Worm (Caenorhabditis elegans) whole organism, late embryonic: ENCODE data around the gene idpp-16.

Experiments used
- C38D4.7 ChIP-seq: fragments of 200-800 bp; sonication (Bioruptor generic); optimal IDR thresholded peaks from 2 replicates; lab custom pipeline; 2018; ENCODE audit warnings: mild to moderate bottlenecking, missing genetic modification characterization, moderate library complexity, missing compliant biosample characterization
- F13H6.1 ChIP-seq: sonication (generic microtip); optimal IDR thresholded peaks from 2 replicates; lab custom pipeline; 2016; ENCODE audit warnings: missing genetic modification characterization, missing compliant biosample characterization
- K02D7.2 ChIP-seq: sonication (generic microtip); optimal IDR thresholded peaks from 2 replicates; lab custom pipeline; 2017; ENCODE audit warnings: mild to moderate bottlenecking, missing genetic modification characterization, missing compliant biosample characterization
- K09A11.1 ChIP-seq: sonication (generic microtip); optimal IDR thresholded peaks from 2 replicates; lab custom pipeline; 2017; ENCODE audit warnings: antibody characterized with exemption, mild to moderate bottlenecking, missing genetic modification characterization, missing compliant biosample characterization; ENCODE audit not compliant: insufficient read depth
- T23F11.4 ChIP-seq: fragments of 200-800 bp; sonication (Bioruptor generic); optimal IDR thresholded peaks from 2 replicates; lab custom pipeline; 2018; ENCODE audit warnings: mild to moderate bottlenecking, missing genetic modification characterization, missing compliant biosample characterization
- ahr-1 ChIP-seq: sonication (generic microtip); optimal IDR thresholded peaks from 2 replicates; lab custom pipeline; 2016; ENCODE audit warnings: missing genetic modification characterization, missing compliant biosample characterization
- ama-1 ChIP-seq: fragments of 150-350 bp; optimal IDR thresholded peaks from 2 replicates; lab custom pipeline; 2014
- ceh-14 ChIP-seq: sonication (generic microtip); optimal IDR thresholded peaks from 2 replicates; lab custom pipeline; 2016; ENCODE audit warnings: missing genotype, missing genetic modification characterization, missing compliant biosample characterization
- ceh-22 ChIP-seq: sonication (generic microtip); optimal IDR thresholded peaks from 2 replicates; lab custom pipeline; 2017; ENCODE audit warnings: missing biosample characterization, missing genetic modification characterization
- ceh-31 ChIP-seq: sonication (generic microtip); optimal IDR thresholded peaks from 2 replicates; lab custom pipeline; 2016; ENCODE audit warnings: missing genetic modification characterization, missing compliant biosample characterization
- ceh-48 ChIP-seq: sonication (generic microtip); optimal IDR thresholded peaks from 2 replicates; lab custom pipeline; 2016; ENCODE audit warnings: missing genetic modification characterization, inconsistent platforms, missing compliant biosample characterization
- ceh-6 ChIP-seq: fragments of 200-800 bp; sonication (Bioruptor generic); optimal IDR thresholded peaks from 2 replicates; lab custom pipeline; 2018; ENCODE audit warnings: mild to moderate bottlenecking, missing genetic modification characterization, missing compliant biosample characterization
- ceh-9 ChIP-seq: sonication (generic microtip); optimal IDR thresholded peaks from 2 replicates; lab custom pipeline; 2016; ENCODE audit warnings: mild to moderate bottlenecking, missing genetic modification characterization, inconsistent platforms, missing compliant biosample characterization
- che-1 ChIP-seq: sonication (generic microtip); optimal IDR thresholded peaks from 2 replicates; lab custom pipeline; 2016; ENCODE audit warnings: mild to moderate bottlenecking, missing genetic modification characterization, missing compliant biosample characterization
- dmd-4 ChIP-seq: sonication (generic microtip); optimal IDR thresholded peaks from 2 replicates; lab custom pipeline; 2016; ENCODE audit warnings: borderline replicate concordance, missing genetic modification characterization, missing compliant biosample characterization
- dve-1 ChIP-seq: sonication (generic microtip); optimal IDR thresholded peaks from 2 replicates; lab custom pipeline; 2017; ENCODE audit warnings: antibody characterized with exemption, mild to moderate bottlenecking, missing genetic modification characterization, missing compliant biosample characterization
- eyg-1 ChIP-seq: sonication (generic microtip); optimal IDR thresholded peaks from 2 replicates; lab custom pipeline; 2016; ENCODE audit warnings: missing genotype, missing genetic modification characterization, missing compliant biosample characterization
- fax-1 ChIP-seq: sonication (generic microtip); optimal IDR thresholded peaks from 2 replicates; lab custom pipeline; 2016; ENCODE audit warnings: missing genotype, missing genetic modification characterization, missing compliant biosample characterization
- fkh-6 ChIP-seq: sonication (generic microtip); optimal IDR thresholded peaks from 2 replicates; lab custom pipeline; 2016; ENCODE audit warnings: missing genetic modification characterization, missing compliant biosample characterization
- gmeb-2 ChIP-seq: sonication (generic microtip); optimal IDR thresholded peaks from 2 replicates; lab custom pipeline; 2016; ENCODE audit warnings: missing genetic modification characterization, inconsistent platforms, missing compliant biosample characterization
- hlh-13 ChIP-seq: fragments of 200-800 bp; sonication (Bioruptor generic); optimal IDR thresholded peaks from 2 replicates; lab custom pipeline; 2018; ENCODE audit warnings: mild to moderate bottlenecking, missing genetic modification characterization, missing compliant biosample characterization
- hlh-15 ChIP-seq: sonication (generic microtip); optimal IDR thresholded peaks from 2 replicates; lab custom pipeline; 2016; ENCODE audit warnings: missing genetic modification characterization, missing compliant biosample characterization
- hlh-6 ChIP-seq: sonication (generic microtip); optimal IDR thresholded peaks from 2 replicates; lab custom pipeline; 2016; ENCODE audit warnings: missing genotype, missing genetic modification characterization, missing compliant biosample characterization
- lim-6 ChIP-seq: sonication (generic microtip); optimal IDR thresholded peaks from 2 replicates; lab custom pipeline; 2016; ENCODE audit warnings: missing genetic modification characterization, missing compliant biosample characterization
- lin-11 ChIP-seq: fragments of 200-800 bp; sonication (Bioruptor generic); optimal IDR thresholded peaks from 2 replicates; lab custom pipeline; 2018; ENCODE audit warnings: mild to moderate bottlenecking, missing genetic modification characterization, missing compliant biosample characterization
- madf-2 ChIP-seq: sonication (generic microtip); optimal IDR thresholded peaks from 2 replicates; lab custom pipeline; 2017; ENCODE audit warnings: missing genetic modification characterization, missing compliant biosample characterization
- mec-3 ChIP-seq: sonication (generic microtip); optimal IDR thresholded peaks from 2 replicates; lab custom pipeline; 2016; ENCODE audit warnings: borderline replicate concordance, missing genetic modification characterization, missing compliant biosample characterization
- nhr-11 ChIP-seq: fragments of 150-350 bp; optimal IDR thresholded peaks from 2 replicates; lab custom pipeline; 2014; ENCODE audit warnings: missing biosample characterization, missing genetic modification characterization
- nhr-232 ChIP-seq: sonication (generic microtip); optimal IDR thresholded peaks from 2 replicates; lab custom pipeline; 2016; ENCODE audit warnings: missing genetic modification characterization, missing compliant biosample characterization
- odd-2 ChIP-seq: sonication (generic microtip); optimal IDR thresholded peaks from 2 replicates; lab custom pipeline; 2017; ENCODE audit warnings: antibody characterized with exemption, mild to moderate bottlenecking, missing genetic modification characterization, missing compliant biosample characterization
- pax-1 ChIP-seq: fragments of 150-350 bp; optimal IDR thresholded peaks from 2 replicates; lab custom pipeline; 2014; ENCODE audit warnings: missing biosample characterization, missing genetic modification characterization
- pha-4 ChIP-seq: fragments of 150-350 bp; optimal IDR thresholded peaks from 2 replicates; lab custom pipeline; 2018; ENCODE audit warnings: missing biosample characterization, missing genetic modification reagents, missing genetic modification characterization
- pros-1 ChIP-seq: fragments of 150-350 bp; optimal IDR thresholded peaks from 2 replicates; lab custom pipeline; 2014; ENCODE audit warnings: missing biosample characterization, missing genetic modification reagents, missing genetic modification characterization
- rnt-1 ChIP-seq: sonication (generic microtip); optimal IDR thresholded peaks from 2 replicates; lab custom pipeline; 2016; ENCODE audit warnings: missing genetic modification characterization, missing compliant biosample characterization
- sdc-2 ChIP-seq: sonication (generic microtip); optimal IDR thresholded peaks from 2 replicates; lab custom pipeline; 2016; ENCODE audit warnings: missing genotype, missing genetic modification characterization, missing compliant biosample characterization
- sox-2 ChIP-seq: fragments of 200-800 bp; sonication (Bioruptor generic); IDR thresholded peaks from 2 replicates; pipeline ENCODE4 v1.3.6; 2022; ENCODE audit warnings: missing genetic modification reagents, missing genetic modification characterization, missing compliant biosample characterization
- syd-9 ChIP-seq: sonication (generic microtip); optimal IDR thresholded peaks from 2 replicates; lab custom pipeline; 2016; ENCODE audit warnings: mild to moderate bottlenecking, missing genetic modification characterization, moderate library complexity, missing compliant biosample characterization
- tbx-7 ChIP-seq: sonication (generic microtip); optimal IDR thresholded peaks from 2 replicates; lab custom pipeline; 2016; ENCODE audit warnings: missing genotype, missing genetic modification characterization, missing compliant biosample characterization
- ttx-3 ChIP-seq: sonication (generic microtip); optimal IDR thresholded peaks from 2 replicates; lab custom pipeline; 2016; ENCODE audit warnings: missing genetic modification reagents, missing genetic modification characterization, missing compliant biosample characterization
- unc-3 ChIP-seq, 2 experiments: fragments of 200-800 bp in 1 of 2; sonication (Bioruptor generic) in 1 of 2; sonication (generic microtip) in 1 of 2; conservative IDR thresholded peaks in 1 of 2; optimal IDR thresholded peaks in 1 of 2; 2 replicates each; pipeline versions ENCODE4 v1.3.6 to Lab custom; 2016 to 2022; ENCODE audit warnings: missing compliant biosample characterization in 2 of 2, missing genetic modification characterization in 2 of 2, missing genetic modification reagents in 1 of 2
- unc-42 ChIP-seq: sonication (generic microtip); optimal IDR thresholded peaks from 2 replicates; lab custom pipeline; 2016; ENCODE audit warnings: missing genotype, missing genetic modification characterization, missing compliant biosample characterization
- unc-55 ChIP-seq: sonication (generic microtip); optimal IDR thresholded peaks from 2 replicates; lab custom pipeline; 2017; ENCODE audit warnings: missing biosample characterization, missing genetic modification reagents, missing genetic modification characterization
- unc-86 ChIP-seq: sonication (generic microtip); optimal IDR thresholded peaks from 2 replicates; lab custom pipeline; 2016; ENCODE audit warnings: missing genetic modification characterization, missing compliant biosample characterization
- zip-5 ChIP-seq: sonication (generic microtip); optimal IDR thresholded peaks from 2 replicates; lab custom pipeline; 2016; ENCODE audit warnings: missing genetic modification characterization, missing compliant biosample characterization
- ztf-16 ChIP-seq: sonication (generic microtip); optimal IDR thresholded peaks from 2 replicates; lab custom pipeline; 2017; ENCODE audit warnings: missing genetic modification characterization, missing compliant biosample characterization

Gene idpp-16

ce11 chrV:11624954-11625353, 18.6 kb upstream of the idpp-16 start:
- no peak for TF ChIP-seq che-1 (tag; lab: Kevin White, UChicago)
- TF ChIP-seq gmeb-2 (tag; lab: Kevin White, UChicago), result no peak
- TF ChIP-seq ceh-14 (tag; lab: Kevin White, UChicago), result no peak
- TF ChIP-seq sox-2 (GFP tag; lab: Robert Waterston, UW), result no peak
- TF ChIP-seq zip-5 (tag; lab: Kevin White, UChicago), result no peak
- TF ChIP-seq dmd-4 (tag; lab: Kevin White, UChicago), result no peak
- no peak for TF ChIP-seq unc-55
- TF ChIP-seq pros-1 (tag; lab: Kevin White, UChicago), result no peak
- TF ChIP-seq K09A11.1 (tag; lab: Kevin White, UChicago), result no peak
- TF ChIP-seq tbx-7 (tag; lab: Kevin White, UChicago), result no peak
- no peak for TF ChIP-seq ceh-9 (tag; lab: Kevin White, UChicago)

DNA sequence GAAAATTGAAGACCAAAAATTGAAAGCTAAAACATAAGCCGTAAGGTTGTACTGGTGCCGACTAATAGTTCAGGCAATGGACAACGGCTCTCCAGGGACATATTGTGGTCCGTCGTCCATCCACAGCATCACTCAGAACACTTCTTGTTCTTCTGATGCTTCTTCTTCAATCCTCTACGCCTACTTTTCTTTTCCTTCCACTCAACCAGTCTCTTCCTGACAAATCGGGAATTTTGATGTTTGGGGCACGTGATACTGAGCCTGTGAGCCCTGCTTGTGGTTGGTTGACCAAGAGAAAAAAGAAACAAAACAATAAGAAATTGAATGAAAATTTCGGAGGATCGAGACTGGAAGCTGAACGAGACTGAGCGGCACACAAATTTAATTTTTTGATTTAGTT, 15.0 kb upstream of the idpp-16 start:
- TF ChIP-seq syd-9, result no peak
- no peak for TF ChIP-seq eyg-1 (tag; lab: Kevin White, UChicago)
- TF ChIP-seq unc-42 (tag; lab: Kevin White, UChicago), result no peak
- TF ChIP-seq mec-3 (tag; lab: Kevin White, UChicago), result no peak
- no peak for TF ChIP-seq nhr-11
- TF ChIP-seq rnt-1 (tag; lab: Kevin White, UChicago), result no peak
- TF ChIP-seq ztf-16 (tag; lab: Kevin White, UChicago), result no peak
- no peak for TF ChIP-seq odd-2
- TF ChIP-seq sdc-2, result no peak
- TF ChIP-seq fax-1 (tag; lab: Kevin White, UChicago), result no peak
- no peak for TF ChIP-seq C38D4.7
- no peak for TF ChIP-seq fkh-6 (tag; lab: Kevin White, UChicago)
- no peak for TF ChIP-seq dve-1 (tag; lab: Kevin White, UChicago)
- TF ChIP-seq K02D7.2 (tag; lab: Kevin White, UChicago), result no peak
- no peak for TF ChIP-seq ceh-22
- TF ChIP-seq madf-2 (tag; lab: Kevin White, UChicago), result no peak
- no peak for TF ChIP-seq unc-86

DNA sequence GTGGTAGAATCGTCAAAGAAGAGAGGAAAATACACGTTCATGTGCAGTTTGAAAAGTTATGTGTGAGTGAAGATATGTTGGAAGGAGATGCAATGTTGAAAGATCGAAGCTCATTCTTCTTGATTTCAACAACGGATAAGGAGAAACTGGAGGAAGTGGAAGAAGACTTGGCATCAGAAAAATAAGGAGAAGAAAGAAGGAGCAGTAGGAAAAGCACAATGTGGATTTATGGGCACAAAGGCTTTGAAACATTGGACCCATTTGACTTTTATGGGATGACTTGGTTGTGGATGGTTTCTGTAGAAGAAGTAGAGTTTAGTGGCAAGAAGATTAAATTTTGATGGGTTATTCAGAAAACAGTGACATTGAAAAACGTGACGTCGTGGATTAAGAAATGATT, 13.8 kb upstream of the idpp-16 start:
- TF ChIP-seq dmd-4 (tag; lab: Kevin White, UChicago) (no peak), che-1 (tag; lab: Kevin White, UChicago) (no peak), hlh-15 (tag; lab: Kevin White, UChicago) (no peak), F13H6.1 (tag; lab: Kevin White, UChicago) (no peak), ceh-48 (tag; lab: Kevin White, UChicago) (no peak), lin-11 (tag; lab: Kevin White, UChicago) (no peak), eyg-1 (tag; lab: Kevin White, UChicago) (no peak), K02D7.2 (tag; lab: Kevin White, UChicago) (no peak), ceh-9 (tag; lab: Kevin White, UChicago) (no peak), C38D4.7 (no peak), ama-1 (lab: Kevin White, UChicago) (no peak), pha-4 (tag; lab: Kevin White, UChicago) (no peak), nhr-11 (no peak), hlh-6 (tag; lab: Kevin White, UChicago) (no peak), odd-2 (no peak), unc-42 (tag; lab: Kevin White, UChicago) (no peak)

DNA sequence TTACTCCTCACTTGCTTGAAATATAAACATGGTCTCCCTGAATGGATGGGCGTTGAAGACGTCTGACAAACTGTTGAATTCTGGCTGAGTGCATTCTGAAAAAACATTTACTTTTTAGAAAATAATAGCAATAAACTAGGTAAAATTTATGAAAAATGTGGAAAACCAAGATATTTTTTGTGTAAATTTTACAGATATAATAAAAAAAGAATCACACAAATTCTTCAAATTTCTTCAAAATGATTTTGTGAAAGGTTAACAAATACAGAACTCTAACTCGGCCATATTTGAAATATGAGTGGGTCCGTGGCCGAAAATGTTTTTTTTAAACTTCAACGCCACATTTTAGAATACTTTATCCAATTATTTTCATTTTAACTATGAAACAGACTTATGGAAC, 11.8 kb upstream of the idpp-16 start, which contains the start of gene glb-15:
glb-15 (minus strand) TSS at position 101 of the 400 bp plus-strand sequence.
- no peak for TF ChIP-seq ttx-3
- TF ChIP-seq ceh-6 (GFP tag; lab: Kevin White, UChicago), result no peak
- TF ChIP-seq pha-4 (tag; lab: Kevin White, UChicago), result no peak
- no peak for TF ChIP-seq hlh-13
- no peak for TF ChIP-seq nhr-232 (tag; lab: Kevin White, UChicago)
- no peak for TF ChIP-seq T23F11.4
- no peak for TF ChIP-seq ceh-22
- TF ChIP-seq lim-6 (tag; lab: Kevin White, UChicago), result no peak
- TF ChIP-seq ahr-1 (tag; lab: Kevin White, UChicago), result no peak
- TF ChIP-seq unc-3 (GFP tag; conservative IDR thresholded peaks at IDR 0.05; lab: Robert Waterston, UW), result no peak
- no peak for TF ChIP-seq unc-3 (tag; optimal IDR thresholded peaks at IDR 0.05; lab: Kevin White, UChicago)
- TF ChIP-seq ceh-31 (tag; lab: Kevin White, UChicago), result no peak
- TF ChIP-seq eyg-1 (tag; lab: Kevin White, UChicago), result no peak
- no peak for TF ChIP-seq pax-1 (tag; lab: Kevin White, UChicago)
